Fruit fly (Drosophila melanogaster): ENCODE data around the gene eIF4EHP.

Gene eIF4EHP

DNA sequence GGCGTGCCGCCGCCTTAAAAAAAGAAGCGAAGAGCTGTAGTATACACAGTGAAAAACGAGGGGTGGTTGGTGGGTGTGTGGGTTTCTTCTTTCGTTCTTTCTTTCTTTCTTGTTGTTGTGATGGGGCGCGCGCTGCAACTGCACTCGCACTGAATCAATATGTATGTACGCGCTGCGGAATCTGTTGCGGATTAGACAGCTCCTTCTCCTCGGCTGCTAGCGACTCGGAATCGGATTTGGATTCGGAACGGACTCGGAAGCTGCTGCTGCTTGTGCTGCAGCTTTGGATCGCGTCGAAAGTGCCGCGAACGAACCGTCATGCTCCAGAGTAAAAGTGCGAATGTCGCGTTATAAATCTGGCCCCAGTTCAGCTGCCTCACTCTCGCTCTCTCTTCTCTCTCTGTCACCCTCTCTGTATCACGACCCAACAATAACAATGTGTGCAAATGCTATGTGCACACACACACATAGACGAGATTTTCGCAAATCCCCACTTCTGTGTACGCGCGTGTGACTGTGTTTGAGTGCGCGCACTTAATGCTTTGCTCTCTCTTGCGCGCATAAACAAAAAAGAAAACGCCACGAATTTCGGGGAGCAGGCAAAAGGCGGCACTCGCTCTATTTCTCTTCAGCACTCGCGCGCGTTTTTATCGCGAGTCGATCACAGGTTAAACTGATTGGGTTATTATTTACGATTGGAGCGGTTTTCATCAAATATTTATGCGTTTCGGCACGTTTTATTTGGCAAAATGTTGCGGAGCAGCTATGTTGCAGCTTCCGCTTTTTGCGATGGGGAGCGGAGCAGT lies 77.5 kb downstream of the eIF4EHP start (continued):
- TF ChIP-seq da (GFP tag; optimal IDR thresholded peaks at IDR 0.05) (no peak), hbn (GFP tag; IDR thresholded peaks at IDR 0.05; ENCODE audit: partially characterized antibody) (no peak), NC2β (GFP tag; optimal IDR thresholded peaks at IDR 0.05) (no peak), ac (GFP tag; optimal IDR thresholded peaks at IDR 0.05) (no peak), sens (GFP tag) (peak; percentile 56), Jarid2 (GFP tag; optimal IDR thresholded peaks at IDR 0.05) (peak; percentile 86), CG13775 (GFP tag; optimal IDR thresholded peaks at IDR 0.05) (no peak), CG14667 (GFP tag; IDR thresholded peaks at IDR 0.05) (no peak), Fer3 (tag; optimal IDR thresholded peaks at IDR 0.05) (no peak), Neu2 (GFP tag; optimal IDR thresholded peaks at IDR 0.05; ENCODE audit: borderline replicate concordance) (no peak), unc-4 (GFP tag; IDR thresholded peaks at IDR 0.05; ENCODE audit: partially characterized antibody) (peak; percentile 44; the same call in 1 of the 2 replicates), ash1 (GFP tag; optimal IDR thresholded peaks at IDR 0.05) (no peak), z (GFP tag; IDR thresholded peaks at IDR 0.05) (no peak), CG3163 (GFP tag; optimal IDR thresholded peaks at IDR 0.05) (no peak), CG8290 (GFP tag; optimal IDR thresholded peaks at IDR 0.05) (no peak), CG8290 (tag; optimal IDR thresholded peaks at IDR 0.05) (peak in 1 of 2 experiments; percentile 32), pum (GFP tag; optimal IDR thresholded peaks at IDR 0.05) (no peak), peb (GFP tag; IDR thresholded peaks at IDR 0.05) (no peak), dan (GFP tag; IDR thresholded peaks at IDR 0.05) (no peak), odd (GFP tag; optimal IDR thresholded peaks at IDR 0.05) (no peak), pb (GFP tag; optimal IDR thresholded peaks at IDR 0.05) (no peak), Xrp1 (GFP tag; IDR thresholded peaks at IDR 0.05) (no peak; the same call in 1 of the 2 replicates), CG12744 (GFP tag; optimal IDR thresholded peaks at IDR 0.05) (no peak), sna (GFP tag; IDR thresholded peaks at IDR 0.05; ENCODE audit: partially characterized antibody) (0 out of 2 replicates have a peak, but pooled peaks have one; percentile 10), crc (GFP tag; optimal IDR thresholded peaks at IDR 0.05) (no peak), gem (tag; optimal IDR thresholded peaks at IDR 0.05) (peak; percentile 7), psq (GFP tag; optimal IDR thresholded peaks at IDR 0.05) (no peak), gsb (GFP tag; IDR thresholded peaks at IDR 0.05) (no peak), jigr1 (GFP tag; IDR thresholded peaks at IDR 0.05) (no peak), CG11093 (GFP tag; IDR thresholded peaks at IDR 0.05) (no peak), CG12769 (tag; optimal IDR thresholded peaks at IDR 0.05) (no peak), CG13296 (GFP tag; optimal IDR thresholded peaks at IDR 0.05) (peak; percentile 1), CG3065 (GFP tag; optimal IDR thresholded peaks at IDR 0.05) (no peak), CTCF (GFP tag; optimal IDR thresholded peaks at IDR 0.05) (no peak), trem (tag; optimal IDR thresholded peaks at IDR 0.05) (no peak), Six4 (GFP tag; optimal IDR thresholded peaks at IDR 0.05) (no peak), CG12942 (GFP tag; optimal IDR thresholded peaks at IDR 0.05) (no peak), CG4854 (GFP tag; optimal IDR thresholded peaks at IDR 0.05) (no peak), CG18764 (GFP tag; optimal IDR thresholded peaks at IDR 0.05) (no peak), btn (GFP tag; optimal IDR thresholded peaks at IDR 0.05) (no peak), CG3726 (GFP tag; IDR thresholded peaks at IDR 0.05) (no peak), slp2 (GFP tag; optimal IDR thresholded peaks at IDR 0.05) (no peak), MESR4 (GFP tag; optimal IDR thresholded peaks at IDR 0.05) (peak; percentile 49), slbo (GFP tag; IDR thresholded peaks at IDR 0.05) (peak; percentile 8; the same call in 1 of the 2 replicates), disco-r (GFP tag; optimal IDR thresholded peaks at IDR 0.05) (no peak), fd96Cb (tag; optimal IDR thresholded peaks at IDR 0.05) (no peak), CG9876 (GFP tag; optimal IDR thresholded peaks at IDR 0.05) (peak; percentile 29), CG1647 (GFP tag; optimal IDR thresholded peaks at IDR 0.05) (no peak), sens-2 (GFP tag; IDR thresholded peaks at IDR 0.05) (no peak), CG12219 (GFP tag; optimal IDR thresholded peaks at IDR 0.05) (no peak), Ada2b (GFP tag; IDR thresholded peaks at IDR 0.05) (no peak), CG13624 (GFP tag; optimal IDR thresholded peaks at IDR 0.05) (no peak)
